Worm (Caenorhabditis elegans) whole organism, L4 larva: ENCODE data around the gene F44G4.7.

Source experiments
- F49E8.2 ChIP-seq: sonication (generic microtip); optimal IDR thresholded peaks from 2 replicates; lab custom pipeline; 2016; ENCODE audit warnings: missing compliant biosample characterization, mild to moderate bottlenecking, missing genetic modification characterization, borderline replicate concordance
- T26A8.4 ChIP-seq: fragments of 200-800 bp; sonication (Bioruptor generic); IDR thresholded peaks from 2 replicates; pipeline ENCODE4 v1.3.6; 2022; ENCODE audit warnings: missing genetic modification characterization, missing compliant biosample characterization
- daf-16 ChIP-seq, 3 experiments: sonication (generic microtip); optimal IDR thresholded peaks; 2 replicates each; lab custom pipeline; 2016 to 2017; ENCODE audit warnings: missing genetic modification characterization in 3 of 3, missing genetic modification reagents in 3 of 3, mild to moderate bottlenecking in 2 of 3, missing compliant biosample characterization in 2 of 3, missing biosample characterization in 1 of 3, moderate library complexity in 1 of 3
- dpl-1 ChIP-seq: fragments of 150-350 bp; optimal IDR thresholded peaks from 2 replicates; lab custom pipeline; 2014; ENCODE audit warnings: missing biosample characterization, missing genetic modification reagents, missing genetic modification characterization
- duxl-1 ChIP-seq: sonication (generic microtip); optimal IDR thresholded peaks from 2 replicates; lab custom pipeline; 2016; ENCODE audit warnings: mild to moderate bottlenecking, missing genetic modification characterization, moderate library complexity, missing compliant biosample characterization; ENCODE audit not compliant: poor library complexity
- egl-27 ChIP-seq: sonication (generic microtip); optimal IDR thresholded peaks from 3 replicates; lab custom pipeline; 2017; ENCODE audit warnings: missing biosample characterization, missing genetic modification reagents, missing genetic modification characterization
- fos-1 ChIP-seq: fragments of 150-350 bp; optimal IDR thresholded peaks from 2 replicates; lab custom pipeline; 2014; ENCODE audit warnings: missing biosample characterization, missing genetic modification characterization
- lir-3 ChIP-seq: sonication (generic microtip); optimal IDR thresholded peaks from 2 replicates; lab custom pipeline; 2016; ENCODE audit warnings: mild to moderate bottlenecking, missing genetic modification characterization, missing compliant biosample characterization
- mep-1 ChIP-seq: fragments of 150-350 bp; sonication (generic microtip); optimal IDR thresholded peaks from 3 replicates; lab custom pipeline; 2014; ENCODE audit warnings: missing biosample characterization, missing genetic modification characterization
- nhr-11 ChIP-seq: fragments of 150-350 bp; optimal IDR thresholded peaks from 2 replicates; lab custom pipeline; 2014; ENCODE audit warnings: missing biosample characterization, missing genetic modification characterization
- nhr-77 ChIP-seq: fragments of 150-350 bp; optimal IDR thresholded peaks from 2 replicates; lab custom pipeline; 2014; ENCODE audit warnings: missing biosample characterization, missing genetic modification characterization
- php-3 ChIP-seq: fragments of 200-800 bp; sonication (Bioruptor generic); IDR thresholded peaks from 2 replicates; pipeline ENCODE4 v1.3.6; 2022; ENCODE audit warnings: missing genetic modification reagents, missing genetic modification characterization, missing compliant biosample characterization
- skn-1 ChIP-seq: fragments of 150-350 bp; optimal IDR thresholded peaks from 2 replicates; lab custom pipeline; 2014; ENCODE audit warnings: missing biosample characterization, missing genetic modification characterization
- tra-1 ChIP-seq: fragments of 200-800 bp; sonication (Bioruptor generic); IDR thresholded peaks from 2 replicates; pipeline ENCODE4 v1.3.6; 2022; ENCODE audit warnings: missing genetic modification reagents, missing genetic modification characterization, missing compliant biosample characterization

DNA sequence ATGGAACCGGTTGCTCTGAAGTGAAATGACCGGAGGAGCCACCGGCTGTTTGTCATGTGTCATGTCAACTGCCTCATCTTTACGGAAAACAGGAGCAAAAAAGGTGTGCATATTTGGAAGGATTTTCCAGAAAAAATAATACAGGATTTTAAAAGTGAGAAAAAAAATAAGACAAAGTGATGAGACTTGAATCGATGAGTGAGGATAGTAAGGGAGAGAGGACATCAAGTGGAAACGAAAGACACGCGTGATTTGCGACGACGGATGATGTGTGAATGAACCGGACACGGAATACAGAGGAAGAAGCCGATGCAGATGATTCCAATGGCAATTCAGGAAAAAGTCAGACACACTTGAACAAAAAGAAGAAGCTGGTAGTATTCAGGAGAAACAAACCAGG is 19.3 kb upstream of the F44G4.7 start:
- TF ChIP-seq dpl-1 (GFP tag; lab: Kevin White, UChicago) (no peak), egl-27 (tag; lab: Kevin White, UChicago) (no peak), duxl-1 (tag; lab: Kevin White, UChicago) (no peak), skn-1 (no peak), nhr-11 (tag; lab: Kevin White, UChicago) (no peak), T26A8.4 (GFP tag; lab: Robert Waterston, UW) (no peak), fos-1 (tag; lab: Kevin White, UChicago) (no peak), F49E8.2 (tag; lab: Kevin White, UChicago) (no peak), lir-3 (tag; lab: Kevin White, UChicago) (no peak), tra-1 (GFP tag; lab: Robert Waterston, UW) (no peak), daf-16 (GFP tag; optimal IDR thresholded peaks at IDR 0.05; lab: Kevin White, UChicago) (no peak), daf-16 (tag; optimal IDR thresholded peaks at IDR 0.05; lab: Kevin White, UChicago) (no peak), nhr-77 (tag; lab: Kevin White, UChicago) (no peak), mep-1 (tag; lab: Kevin White, UChicago) (no peak), php-3 (no peak)
